Fruit fly (Drosophila melanogaster) whole organism, embryonic: ENCODE results near the gene Mob3.

ENCODE experiments used
- Antp ChIP-seq: fragments of 200-800 bp; sonication (Bioruptor generic); optimal IDR thresholded peaks from 3 replicates; lab custom pipeline; 2016; ENCODE audit warnings: missing biosample characterization, missing genetic modification characterization
- Asciz ChIP-seq: fragments of 200-800 bp; sonication (Bioruptor generic); optimal IDR thresholded peaks from 2 replicates; lab custom pipeline; 2017; ENCODE audit warnings: missing biosample characterization, mild to moderate bottlenecking, missing genetic modification characterization, missing genetic modification reagents
- Bdp1 ChIP-seq: fragments of 200-800 bp; sonication (Bioruptor generic); optimal IDR thresholded peaks from 3 replicates; lab custom pipeline; 2016; ENCODE audit warnings: missing biosample characterization, missing genetic modification characterization
- CG11085 ChIP-seq: fragments of 200-800 bp; sonication (Bioruptor generic); IDR thresholded peaks from 2 replicates; pipeline ENCODE4 v1.3.6; 2022; ENCODE audit warnings: missing biosample characterization, missing genetic modification characterization
- CG11723 ChIP-seq: fragments of 200-800 bp; sonication (Bioruptor generic); optimal IDR thresholded peaks from 2 replicates; lab custom pipeline; 2017; ENCODE audit warnings: missing biosample characterization, mild to moderate bottlenecking, missing genetic modification characterization
- CG12071 ChIP-seq: fragments of 200-800 bp; sonication (Bioruptor generic); optimal IDR thresholded peaks from 3 replicates; lab custom pipeline; 2018; ENCODE audit warnings: missing biosample characterization, mild to moderate bottlenecking, missing genetic modification characterization
- CG12236 ChIP-seq: fragments of 200-800 bp; sonication (Bioruptor generic); optimal IDR thresholded peaks from 2 replicates; lab custom pipeline; 2016; ENCODE audit warnings: missing biosample characterization, missing genetic modification characterization
- CG14014 ChIP-seq: fragments of 200-800 bp; sonication (Bioruptor generic); IDR thresholded peaks from 2 replicates; pipeline ENCODE4 v1.3.6; 2022; ENCODE audit warnings: missing biosample characterization, missing genetic modification characterization
- CG14441 ChIP-seq: fragments of 200-800 bp; sonication (Bioruptor generic); IDR thresholded peaks from 2 replicates; pipeline ENCODE4 v1.3.6; 2022; ENCODE audit warnings: missing biosample characterization, missing genetic modification characterization
- CG15011 ChIP-seq: fragments of 200-800 bp; sonication (Bioruptor generic); optimal IDR thresholded peaks from 3 replicates; lab custom pipeline; 2018; ENCODE audit warnings: missing biosample characterization, mild to moderate bottlenecking, missing genetic modification characterization
- CG15073 ChIP-seq: fragments of 200-800 bp; sonication (Bioruptor generic); optimal IDR thresholded peaks from 2 replicates; lab custom pipeline; 2016; ENCODE audit warnings: missing biosample characterization, missing genetic modification characterization
- CG1647 ChIP-seq: fragments of 200-800 bp; sonication (Bioruptor generic); optimal IDR thresholded peaks from 3 replicates; lab custom pipeline; 2016; ENCODE audit warnings: missing biosample characterization, missing genetic modification characterization
- CG17328 ChIP-seq: fragments of 200-800 bp; sonication (Bioruptor generic); IDR thresholded peaks from 2 replicates; pipeline ENCODE4 v1.3.6; 2022; ENCODE audit warnings: missing biosample characterization, missing genetic modification characterization
- CG17612 ChIP-seq: fragments of 200-800 bp; sonication (Bioruptor generic); IDR thresholded peaks from 2 replicates; pipeline ENCODE4 v1.3.6; 2022; ENCODE audit warnings: missing biosample characterization, missing genetic modification characterization
- CG18262 ChIP-seq: fragments of 200-800 bp; optimal IDR thresholded peaks from 3 replicates; lab custom pipeline; 2019; ENCODE audit warnings: missing biosample characterization, mild to moderate bottlenecking, missing genetic modification characterization, moderate library complexity
- CG18599 ChIP-seq: fragments of 200-800 bp; sonication (Bioruptor generic); optimal IDR thresholded peaks from 3 replicates; lab custom pipeline; 2017; ENCODE audit warnings: missing biosample characterization, missing genetic modification characterization, mild to moderate bottlenecking, moderate library complexity, missing genetic modification reagents
- CG2889 ChIP-seq: fragments of 200-800 bp; sonication (Bioruptor generic); IDR thresholded peaks from 3 replicates; pipeline ENCODE4 v1.3.6; 2022; ENCODE audit warnings: missing biosample characterization, missing genetic modification characterization
- CG31388 ChIP-seq: fragments of 200-800 bp; sonication (Bioruptor generic); optimal IDR thresholded peaks from 2 replicates; lab custom pipeline; 2016; ENCODE audit warnings: missing biosample characterization, missing genetic modification characterization
- CG33213 ChIP-seq: fragments of 200-800 bp; sonication (Bioruptor generic); optimal IDR thresholded peaks from 3 replicates; lab custom pipeline; 2016; ENCODE audit warnings: missing biosample characterization, missing genetic modification characterization
- CG3847 ChIP-seq: fragments of 200-800 bp; sonication (Bioruptor generic); IDR thresholded peaks from 2 replicates; pipeline ENCODE4 v1.3.6; 2022; ENCODE audit warnings: missing biosample characterization, missing genetic modification characterization
- CG4404 ChIP-seq: fragments of 200-800 bp; sonication (Bioruptor generic); IDR thresholded peaks from 2 replicates; pipeline ENCODE4 v1.3.6; 2022; ENCODE audit warnings: missing biosample characterization, missing genetic modification characterization
- CG4820 ChIP-seq: fragments of 200-800 bp; sonication (Bioruptor generic); optimal IDR thresholded peaks from 3 replicates; lab custom pipeline; 2016; ENCODE audit warnings: missing biosample characterization, missing genetic modification characterization
- CG6683 ChIP-seq: fragments of 200-800 bp; sonication (Bioruptor generic); optimal IDR thresholded peaks from 2 replicates; lab custom pipeline; 2017; ENCODE audit warnings: missing biosample characterization, mild to moderate bottlenecking, missing genetic modification characterization, missing genetic modification reagents
- CG6813 ChIP-seq: fragments of 200-800 bp; sonication (Bioruptor generic); optimal IDR thresholded peaks from 2 replicates; lab custom pipeline; 2017; ENCODE audit warnings: missing biosample characterization, missing genetic modification characterization, mild to moderate bottlenecking, moderate library complexity, missing genetic modification reagents
- CG9609 ChIP-seq: fragments of 200-800 bp; sonication (Bioruptor generic); optimal IDR thresholded peaks from 3 replicates; lab custom pipeline; 2016; ENCODE audit warnings: missing biosample characterization, missing genetic modification characterization
- CHES-1-like ChIP-seq: fragments of 200-800 bp; sonication (Bioruptor generic); optimal IDR thresholded peaks from 2 replicates; lab custom pipeline; 2016; ENCODE audit warnings: missing biosample characterization, missing genetic modification characterization
- D ChIP-seq, 2 experiments: fragments of 200-800 bp in 1 of 2; fragments of >200 bp in 1 of 2; sonication (Bioruptor generic) in 1 of 2; optimal IDR thresholded peaks; 2 replicates in 1 of 2; 3 replicates in 1 of 2; lab custom pipeline; 2017; ENCODE audit warnings: mild to moderate bottlenecking in 1 of 2, missing biosample characterization in 1 of 2, missing genetic modification characterization in 1 of 2, missing genetic modification reagents in 1 of 2
- D19B ChIP-seq: fragments of 200-800 bp; sonication (Bioruptor generic); optimal IDR thresholded peaks from 2 replicates; lab custom pipeline; 2017; ENCODE audit warnings: missing biosample characterization, mild to moderate bottlenecking, missing genetic modification characterization
- Dad ChIP-seq: fragments of 200-800 bp; sonication (Bioruptor generic); optimal IDR thresholded peaks from 3 replicates; lab custom pipeline; 2016; ENCODE audit warnings: missing biosample characterization, missing genetic modification characterization
- Deaf1 ChIP-seq: fragments of 200-800 bp; optimal IDR thresholded peaks from 3 replicates; lab custom pipeline; 2019; ENCODE audit warnings: missing biosample characterization, mild to moderate bottlenecking, missing genetic modification characterization, moderate library complexity
- Dll ChIP-seq: fragments of 200-800 bp; sonication (Bioruptor generic); IDR thresholded peaks from 4 replicates; pipeline ENCODE4 v1.3.6; 2022; ENCODE audit warnings: missing biosample characterization, missing genetic modification characterization; ENCODE audit not compliant: partially characterized antibody
- Fer1 ChIP-seq: fragments of 200-800 bp; sonication (Bioruptor generic); optimal IDR thresholded peaks from 2 replicates; lab custom pipeline; 2017; ENCODE audit warnings: missing biosample characterization, mild to moderate bottlenecking, missing genetic modification characterization
- Fer3 ChIP-seq: fragments of 200-800 bp; sonication (Bioruptor generic); optimal IDR thresholded peaks from 2 replicates; lab custom pipeline; 2018; ENCODE audit warnings: missing biosample characterization, mild to moderate bottlenecking, missing genetic modification characterization, moderate library complexity
- Hr39 ChIP-seq: fragments of >200 bp; optimal IDR thresholded peaks from 2 replicates; lab custom pipeline; 2017
- Myb ChIP-seq: fragments of 200-800 bp; sonication (Bioruptor generic); optimal IDR thresholded peaks from 2 replicates; lab custom pipeline; 2016; ENCODE audit warnings: missing biosample characterization, missing genetic modification characterization
- NFAT ChIP-seq: fragments of 200-800 bp; sonication (Bioruptor generic); IDR thresholded peaks from 2 replicates; pipeline ENCODE4 v1.3.6; 2022; ENCODE audit warnings: missing biosample characterization, missing genetic modification characterization
- Nf-YC ChIP-seq: fragments of 200-800 bp; optimal IDR thresholded peaks from 3 replicates; lab custom pipeline; 2019; ENCODE audit warnings: missing biosample characterization, mild to moderate bottlenecking, missing genetic modification characterization, moderate library complexity
- TFAM ChIP-seq: fragments of 200-800 bp; sonication (Bioruptor generic); optimal IDR thresholded peaks from 2 replicates; lab custom pipeline; 2017; ENCODE audit warnings: missing biosample characterization, missing genetic modification characterization, inconsistent platforms
- ato ChIP-seq: fragments of 200-800 bp; sonication (Bioruptor generic); IDR thresholded peaks from 2 replicates; pipeline ENCODE4 v1.3.6; 2022; ENCODE audit warnings: missing biosample characterization, missing genetic modification characterization; ENCODE audit not compliant: partially characterized antibody
- crp ChIP-seq, 2 experiments: fragments of 200-800 bp; sonication (Bioruptor generic); optimal IDR thresholded peaks; 2 replicates in 1 of 2; 3 replicates in 1 of 2; lab custom pipeline; 2017; ENCODE audit warnings: missing biosample characterization in 2 of 2, missing genetic modification characterization in 2 of 2, mild to moderate bottlenecking in 1 of 2, moderate library complexity in 1 of 2
- kah ChIP-seq: fragments of 200-800 bp; sonication (Bioruptor generic); optimal IDR thresholded peaks from 2 replicates; lab custom pipeline; 2018; ENCODE audit warnings: missing biosample characterization, mild to moderate bottlenecking, missing genetic modification characterization
- luna ChIP-seq: fragments of 200-800 bp; sonication (Bioruptor generic); optimal IDR thresholded peaks from 2 replicates; lab custom pipeline; 2016; ENCODE audit warnings: missing biosample characterization, missing genetic modification characterization
- pfk ChIP-seq: fragments of 200-800 bp; sonication (Bioruptor generic); optimal IDR thresholded peaks from 2 replicates; lab custom pipeline; 2018; ENCODE audit warnings: missing biosample characterization, mild to moderate bottlenecking, missing genetic modification characterization, moderate library complexity
- salm ChIP-seq: fragments of 200-800 bp; sonication (Bioruptor generic); optimal IDR thresholded peaks from 2 replicates; lab custom pipeline; 2018; ENCODE audit warnings: missing biosample characterization, mild to moderate bottlenecking, missing genetic modification characterization
- sim ChIP-seq: fragments of 200-800 bp; sonication (Bioruptor generic); IDR thresholded peaks from 2 replicates; pipeline ENCODE4 v1.3.6; 2022; ENCODE audit warnings: missing biosample characterization, missing genetic modification characterization
- sima ChIP-seq: fragments of 200-800 bp; sonication (Bioruptor generic); optimal IDR thresholded peaks from 2 replicates; lab custom pipeline; 2016; ENCODE audit warnings: missing biosample characterization, missing genetic modification characterization
- so ChIP-seq: fragments of 200-800 bp; sonication (Bioruptor generic); IDR thresholded peaks from 3 replicates; pipeline ENCODE4 v1.3.6; 2022; ENCODE audit warnings: missing biosample characterization, missing genetic modification characterization
- tll ChIP-seq, 2 experiments: fragments of 200-800 bp in 1 of 2; fragments of >200 bp in 1 of 2; sonication (Bioruptor generic) in 1 of 2; optimal IDR thresholded peaks; 2 replicates each; lab custom pipeline; 2017 to 2019; ENCODE audit warnings: missing biosample characterization in 2 of 2, missing genetic modification characterization in 2 of 2, mild to moderate bottlenecking in 1 of 2, moderate library complexity in 1 of 2
- unpg ChIP-seq: fragments of 200-800 bp; sonication (Bioruptor generic); optimal IDR thresholded peaks from 3 replicates; lab custom pipeline; 2018; ENCODE audit warnings: missing biosample characterization, mild to moderate bottlenecking, missing genetic modification characterization, moderate library complexity
- vfl ChIP-seq: fragments of 200-800 bp; sonication (Bioruptor generic); optimal IDR thresholded peaks from 2 replicates; lab custom pipeline; 2016; ENCODE audit warnings: missing biosample characterization, missing genetic modification characterization
- zen ChIP-seq: fragments of 200-800 bp; sonication (Bioruptor generic); optimal IDR thresholded peaks from 3 replicates; lab custom pipeline; 2018; ENCODE audit warnings: missing biosample characterization, mild to moderate bottlenecking, missing genetic modification characterization, moderate library complexity

Mob3 gene

DNA sequence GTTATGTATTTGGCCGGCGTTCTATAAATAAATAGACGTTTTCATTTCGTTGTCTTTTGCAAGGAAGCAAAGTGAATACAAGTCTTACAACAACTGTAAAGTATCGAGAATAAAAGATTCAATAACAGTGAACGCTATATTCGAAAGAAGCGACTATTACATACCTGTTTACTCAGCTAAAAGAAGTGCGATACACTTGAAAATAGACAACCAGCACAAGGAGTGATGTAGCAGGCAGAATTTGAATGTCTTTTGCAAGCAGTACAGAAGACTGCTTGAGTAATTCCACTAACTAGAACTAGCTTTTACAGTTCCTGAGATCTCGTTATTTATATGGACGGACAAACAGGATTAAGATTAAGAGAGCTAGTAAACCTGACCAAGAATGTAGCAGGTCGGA lies 33.2 kb downstream of the Mob3 start (continued):
- TF ChIP-seq ato (GFP tag; lab: Robert Waterston, UW) (peak; percentile 71), CG12236 (GFP tag; lab: Kevin White, UChicago) (no peak), crp (GFP tag; optimal IDR thresholded peaks at IDR 0.05; lab: Kevin White, UChicago) (no peak), Nf-YC (tag; lab: Kevin White, UChicago) (peak; percentile 71), CG6683 (no peak), CG2889 (no peak), tll (GFP tag; optimal IDR thresholded peaks at IDR 0.05; lab: Kevin White, UChicago) (no peak), Antp (GFP tag; lab: Kevin White, UChicago) (no peak), CG18262 (no peak), sim (GFP tag; lab: Robert Waterston, UW) (no peak), CG15011 (no peak), salm (tag; lab: Kevin White, UChicago) (no peak), pfk (GFP tag; lab: Kevin White, UChicago) (no peak), Asciz (GFP tag; lab: Kevin White, UChicago) (no peak), CG18599 (GFP tag; lab: Kevin White, UChicago) (no peak), Myb (GFP tag; lab: Kevin White, UChicago) (peak; percentile 62), vfl (GFP tag; lab: Kevin White, UChicago) (no peak), CG17612 (no peak), CG33213 (GFP tag; lab: Kevin White, UChicago) (peak; percentile 5), CG6813 (GFP tag; lab: Kevin White, UChicago) (no peak), TFAM (GFP tag; lab: Kevin White, UChicago) (no peak), Dll (GFP tag; lab: Robert Waterston, UW) (no peak), CG9609 (GFP tag; lab: Kevin White, UChicago) (no peak), CG4820 (GFP tag; lab: Kevin White, UChicago) (peak; percentile 5), CG17328 (GFP tag; lab: Robert Waterston, UW) (no peak), Hr39 (lab: Kevin White, UChicago) (no peak), so (GFP tag; lab: Robert Waterston, UW) (no peak), CHES-1-like (GFP tag; lab: Kevin White, UChicago) (no peak), CG15073 (no peak), Fer1 (no peak), Deaf1 (tag; lab: Kevin White, UChicago) (no peak), CG11723 (GFP tag; lab: Kevin White, UChicago) (no peak), Bdp1 (GFP tag; lab: Kevin White, UChicago) (no peak), CG1647 (GFP tag; lab: Kevin White, UChicago) (no peak), Fer3 (tag; lab: Kevin White, UChicago) (no peak), CG11085 (GFP tag; lab: Robert Waterston, UW) (no peak), unpg (no peak), NFAT (GFP tag; lab: Robert Waterston, UW) (no peak), D (optimal IDR thresholded peaks at IDR 0.05; lab: Kevin White, UChicago) (no peak), D (GFP tag; optimal IDR thresholded peaks at IDR 0.05; lab: Kevin White, UChicago) (no peak), luna (GFP tag; lab: Kevin White, UChicago) (peak; percentile 28), D19B (GFP tag; lab: Kevin White, UChicago) (peak; percentile 74), zen (tag; lab: Kevin White, UChicago) (peak; percentile 38), CG31388 (no peak), kah (GFP tag; lab: Kevin White, UChicago) (no peak), sima (GFP tag; lab: Kevin White, UChicago) (no peak), CG14441 (no peak), CG3847 (GFP tag; lab: Robert Waterston, UW) (no peak), CG4404 (GFP tag; lab: Robert Waterston, UW) (no peak), CG12071 (GFP tag; lab: Kevin White, UChicago) (no peak), Dad (GFP tag; lab: Kevin White, UChicago) (no peak), CG14014 (no peak)
